Fruit fly (Drosophila melanogaster) whole organism, prepupa: ENCODE data around the gene Alg2.

ENCODE experiments used
- Blimp-1 ChIP-seq: fragments of 200-800 bp; sonication (Bioruptor generic); optimal IDR thresholded peaks from 3 replicates; lab custom pipeline; 2017; ENCODE audit warnings: missing biosample characterization, missing genetic modification characterization, mild to moderate bottlenecking, moderate library complexity, missing genetic modification reagents
- CG10669 ChIP-seq: fragments of 200-800 bp; sonication (Bioruptor generic); optimal IDR thresholded peaks from 3 replicates; lab custom pipeline; 2018; ENCODE audit warnings: missing biosample characterization, mild to moderate bottlenecking, missing genetic modification characterization, moderate library complexity
- CG11294 ChIP-seq: fragments of 200-800 bp; sonication (Bioruptor generic); IDR thresholded peaks from 2 replicates; pipeline ENCODE4 v1.3.6; 2022; ENCODE audit warnings: missing biosample characterization, missing genetic modification characterization
- CG11902 ChIP-seq: fragments of 200-800 bp; sonication (Bioruptor generic); optimal IDR thresholded peaks from 3 replicates; lab custom pipeline; 2016; ENCODE audit warnings: missing biosample characterization, missing genetic modification characterization
- CG15336 ChIP-seq: fragments of 200-800 bp; sonication (Bioruptor generic); IDR thresholded peaks from 2 replicates; pipeline ENCODE4 v1.3.6; 2022; ENCODE audit warnings: missing biosample characterization, missing genetic modification characterization
- CG1621 ChIP-seq: fragments of 200-800 bp; sonication (Bioruptor generic); optimal IDR thresholded peaks from 3 replicates; lab custom pipeline; 2018; ENCODE audit warnings: missing biosample characterization, mild to moderate bottlenecking, missing genetic modification characterization
- CG16779 ChIP-seq: fragments of 200-800 bp; sonication (Bioruptor generic); optimal IDR thresholded peaks from 3 replicates; lab custom pipeline; 2017; ENCODE audit warnings: missing biosample characterization, mild to moderate bottlenecking, missing genetic modification characterization
- CG3032 ChIP-seq: fragments of 200-800 bp; optimal IDR thresholded peaks from 2 replicates; lab custom pipeline; 2019; ENCODE audit warnings: missing biosample characterization, mild to moderate bottlenecking, missing genetic modification characterization, moderate library complexity
- CG31627 ChIP-seq: fragments of 200-800 bp; sonication (Bioruptor generic); optimal IDR thresholded peaks from 3 replicates; lab custom pipeline; 2016; ENCODE audit warnings: missing biosample characterization, missing genetic modification characterization
- CG32006 ChIP-seq: fragments of 200-800 bp; sonication (Bioruptor generic); optimal IDR thresholded peaks from 3 replicates; lab custom pipeline; 2017; ENCODE audit warnings: missing biosample characterization, mild to moderate bottlenecking, missing genetic modification characterization
- CG34406 ChIP-seq: fragments of 200-800 bp; sonication (Bioruptor generic); optimal IDR thresholded peaks from 3 replicates; lab custom pipeline; 2016; ENCODE audit warnings: missing biosample characterization, missing genetic modification characterization
- CG6163 ChIP-seq: fragments of 200-800 bp; sonication (Bioruptor generic); IDR thresholded peaks from 3 replicates; pipeline ENCODE4 v1.3.6; 2022; ENCODE audit warnings: missing biosample characterization, missing genetic modification characterization
- CG6276 ChIP-seq: fragments of 200-800 bp; sonication (Bioruptor generic); optimal IDR thresholded peaks from 2 replicates; lab custom pipeline; 2017; ENCODE audit warnings: missing biosample characterization, mild to moderate bottlenecking, missing genetic modification characterization
- CG6808 ChIP-seq: fragments of 200-800 bp; sonication (Bioruptor generic); optimal IDR thresholded peaks from 3 replicates; lab custom pipeline; 2017; ENCODE audit warnings: missing biosample characterization, missing genetic modification characterization, mild to moderate bottlenecking, moderate library complexity, missing genetic modification reagents
- CG7368 ChIP-seq: fragments of 200-800 bp; sonication (Bioruptor generic); optimal IDR thresholded peaks from 3 replicates; lab custom pipeline; 2016; ENCODE audit warnings: missing biosample characterization, missing genetic modification characterization
- CG8319 ChIP-seq: fragments of 200-800 bp; sonication (Bioruptor generic); optimal IDR thresholded peaks from 3 replicates; lab custom pipeline; 2016; ENCODE audit warnings: missing biosample characterization, missing genetic modification characterization
- CG9139 ChIP-seq: fragments of 200-800 bp; sonication (Bioruptor generic); optimal IDR thresholded peaks from 3 replicates; lab custom pipeline; 2017; ENCODE audit warnings: missing biosample characterization, mild to moderate bottlenecking, missing genetic modification characterization
- Eip75B ChIP-seq: fragments of 200-800 bp; sonication (Bioruptor generic); optimal IDR thresholded peaks from 3 replicates; lab custom pipeline; 2016; ENCODE audit warnings: missing biosample characterization, missing genetic modification characterization
- Ets21C ChIP-seq: fragments of 200-800 bp; sonication (Bioruptor generic); optimal IDR thresholded peaks from 3 replicates; lab custom pipeline; 2016; ENCODE audit warnings: missing biosample characterization, missing genetic modification characterization
- Ets96B ChIP-seq: fragments of 200-800 bp; optimal IDR thresholded peaks from 2 replicates; lab custom pipeline; 2019; ENCODE audit warnings: missing biosample characterization, mild to moderate bottlenecking, missing genetic modification characterization, moderate library complexity
- Gug ChIP-seq: fragments of 200-800 bp; sonication (Bioruptor generic); IDR thresholded peaks from 2 replicates; pipeline ENCODE4 v1.3.6; 2022; ENCODE audit warnings: missing biosample characterization, missing genetic modification characterization
- Hr39 ChIP-seq: fragments of 200-800 bp; sonication (Bioruptor generic); optimal IDR thresholded peaks from 2 replicates; lab custom pipeline; 2016; ENCODE audit warnings: missing biosample characterization, missing genetic modification characterization
- Lpt ChIP-seq: fragments of 200-800 bp; sonication (Bioruptor generic); optimal IDR thresholded peaks from 3 replicates; lab custom pipeline; 2016; ENCODE audit warnings: missing biosample characterization, missing genetic modification characterization
- Met ChIP-seq: fragments of 200-800 bp; sonication (Bioruptor generic); optimal IDR thresholded peaks from 3 replicates; lab custom pipeline; 2016; ENCODE audit warnings: missing biosample characterization, missing genetic modification characterization
- OdsH ChIP-seq: fragments of 200-800 bp; sonication (Bioruptor generic); optimal IDR thresholded peaks from 3 replicates; lab custom pipeline; 2016; ENCODE audit warnings: missing biosample characterization, missing genetic modification characterization
- Smox ChIP-seq: fragments of 200-800 bp; sonication (Bioruptor generic); optimal IDR thresholded peaks from 3 replicates; lab custom pipeline; 2016; ENCODE audit warnings: missing biosample characterization, missing genetic modification characterization
- Sox102F ChIP-seq: fragments of 200-800 bp; sonication (Bioruptor generic); optimal IDR thresholded peaks from 2 replicates; lab custom pipeline; 2016; ENCODE audit warnings: missing biosample characterization, mild to moderate bottlenecking, missing genetic modification characterization
- Sox14 ChIP-seq: fragments of 200-800 bp; sonication (Bioruptor generic); optimal IDR thresholded peaks from 3 replicates; lab custom pipeline; 2016; ENCODE audit warnings: missing biosample characterization, missing genetic modification characterization
- Sox15 ChIP-seq: fragments of 200-800 bp; sonication (Bioruptor generic); optimal IDR thresholded peaks from 3 replicates; lab custom pipeline; 2016; ENCODE audit warnings: missing biosample characterization, missing genetic modification characterization
- cyc ChIP-seq: fragments of 200-800 bp; sonication (Bioruptor generic); optimal IDR thresholded peaks from 3 replicates; lab custom pipeline; 2016; ENCODE audit warnings: missing biosample characterization, missing genetic modification characterization
- dac ChIP-seq: fragments of 200-800 bp; sonication (Bioruptor generic); optimal IDR thresholded peaks from 2 replicates; lab custom pipeline; 2017; ENCODE audit warnings: missing biosample characterization, mild to moderate bottlenecking, missing genetic modification characterization
- dsx ChIP-seq: fragments of 200-800 bp; optimal IDR thresholded peaks from 3 replicates; lab custom pipeline; 2019; ENCODE audit warnings: missing biosample characterization, mild to moderate bottlenecking, missing genetic modification characterization, moderate library complexity; ENCODE audit not compliant: poor library complexity, severe bottlenecking
- eg ChIP-seq: fragments of 200-800 bp; sonication (Bioruptor generic); IDR thresholded peaks from 3 replicates; pipeline ENCODE4 v1.3.6; 2022; ENCODE audit warnings: missing biosample characterization, missing genetic modification characterization
- esn ChIP-seq: fragments of 200-800 bp; sonication (Bioruptor generic); optimal IDR thresholded peaks from 2 replicates; lab custom pipeline; 2016; ENCODE audit warnings: missing biosample characterization, mild to moderate bottlenecking, missing genetic modification characterization, moderate library complexity
- fd59A ChIP-seq: fragments of 200-800 bp; sonication (Bioruptor generic); optimal IDR thresholded peaks from 2 replicates; lab custom pipeline; 2017; ENCODE audit warnings: missing biosample characterization, mild to moderate bottlenecking, missing genetic modification characterization, missing genetic modification reagents
- fd85E ChIP-seq: fragments of 200-800 bp; sonication (Bioruptor generic); optimal IDR thresholded peaks from 3 replicates; lab custom pipeline; 2016; ENCODE audit warnings: missing biosample characterization, missing genetic modification characterization
- fkh ChIP-seq: fragments of 200-800 bp; sonication (Bioruptor generic); optimal IDR thresholded peaks from 3 replicates; lab custom pipeline; 2017; ENCODE audit warnings: missing biosample characterization, mild to moderate bottlenecking, missing genetic modification characterization, moderate library complexity
- lz ChIP-seq: fragments of 200-800 bp; sonication (Bioruptor generic); optimal IDR thresholded peaks from 3 replicates; lab custom pipeline; 2016; ENCODE audit warnings: missing biosample characterization, missing genetic modification characterization
- net ChIP-seq: fragments of 200-800 bp; sonication (Bioruptor generic); optimal IDR thresholded peaks from 3 replicates; lab custom pipeline; 2016; ENCODE audit warnings: missing biosample characterization, missing genetic modification characterization
- pdm3 ChIP-seq: fragments of 200-800 bp; sonication (Bioruptor generic); optimal IDR thresholded peaks from 3 replicates; lab custom pipeline; 2016; ENCODE audit warnings: missing biosample characterization, missing genetic modification characterization
- spab ChIP-seq: fragments of 200-800 bp; sonication (Bioruptor generic); optimal IDR thresholded peaks from 2 replicates; lab custom pipeline; 2017; ENCODE audit warnings: missing biosample characterization, mild to moderate bottlenecking, missing genetic modification characterization, missing genetic modification reagents
- ss ChIP-seq, 2 experiments: fragments of 200-800 bp; sonication (Bioruptor generic); optimal IDR thresholded peaks; 2 replicates in 1 of 2; 3 replicates in 1 of 2; lab custom pipeline; 2017 to 2018; ENCODE audit warnings: mild to moderate bottlenecking in 2 of 2, missing biosample characterization in 2 of 2, missing genetic modification characterization in 2 of 2, moderate library complexity in 1 of 2
- vri ChIP-seq: fragments of 200-800 bp; sonication (Bioruptor generic); optimal IDR thresholded peaks from 3 replicates; lab custom pipeline; 2016; ENCODE audit warnings: missing biosample characterization, mild to moderate bottlenecking, missing genetic modification characterization

Gene Alg2

dm6 chr3L:3169107-3169506 lies 25.5 kb downstream of the Alg2 start, which contains the start of the genes CG32278 and CG32281:
Gene CG32278 (plus strand): TSS chr3L:3169286.
Gene CG32281 (plus strand): TSS chr3L:3169375.
- TF ChIP-seq Ets21C (GFP tag; lab: Kevin White, UChicago) (no peak), fd85E (no peak), CG7368 (GFP tag; lab: Kevin White, UChicago) (no peak), OdsH (GFP tag; lab: Kevin White, UChicago) (no peak), cyc (GFP tag; lab: Kevin White, UChicago) (no peak)

- no peak for TF ChIP-seq Gug (GFP tag; lab: Robert Waterston, UW)
- TF ChIP-seq CG32006 (GFP tag; lab: Kevin White, UChicago): no peak
- TF ChIP-seq CG6276: no peak
- TF ChIP-seq pdm3 (GFP tag; lab: Kevin White, UChicago): no peak
- TF ChIP-seq CG6808 (GFP tag; lab: Kevin White, UChicago): no peak
- no peak for TF ChIP-seq lz (GFP tag; lab: Kevin White, UChicago)
- TF ChIP-seq spab (GFP tag; lab: Kevin White, UChicago): no peak
- TF ChIP-seq Met: no peak
- TF ChIP-seq Sox102F (GFP tag; lab: Kevin White, UChicago): no peak
- TF ChIP-seq Blimp-1 (GFP tag; lab: Kevin White, UChicago): no peak
- no peak for TF ChIP-seq CG10669 (GFP tag; lab: Kevin White, UChicago)
- TF ChIP-seq CG8319 (GFP tag; lab: Kevin White, UChicago): no peak
- TF ChIP-seq net (GFP tag; lab: Kevin White, UChicago): no peak
Measured at dm6 chr3L:3172445-3172844, 28.8 kb downstream of the Alg2 start, which contains the start of gene CG14963. Gene CG14963 (minus strand): TSS chr3L:3172545.

dm6 chr3L:3177872-3178271 lies 34.3 kb downstream of the Alg2 start:
- TF ChIP-seq Sox102F (GFP tag; lab: Kevin White, UChicago) (no peak), fkh (GFP tag; lab: Kevin White, UChicago) (no peak), CG15336 (GFP tag; lab: Robert Waterston, UW) (no peak), cyc (GFP tag; lab: Kevin White, UChicago) (no peak)

dm6 chr3L:3178530-3179096 lies 35.0 kb downstream of the Alg2 start, which contains the start of the genes MnM and Girdin:
Gene MnM (minus strand): TSS chr3L:3178580.
Gene Girdin (plus strand): TSS chr3L:3178930.
- TF ChIP-seq Hr39 (GFP tag; lab: Kevin White, UChicago) (peak; percentile 81), esn (GFP tag; lab: Kevin White, UChicago) (peak; percentile 76), dac (no peak), Blimp-1 (GFP tag; lab: Kevin White, UChicago) (no peak), ss (GFP tag; optimal IDR thresholded peaks at IDR 0.05; lab: Kevin White, UChicago) (no peak), Eip75B (GFP tag; lab: Kevin White, UChicago) (no peak), CG11294 (GFP tag; lab: Robert Waterston, UW) (no peak), Sox15 (GFP tag; lab: Kevin White, UChicago) (peak; percentile 38), CG34406 (GFP tag; lab: Kevin White, UChicago) (peak; percentile 11), net (GFP tag; lab: Kevin White, UChicago) (no peak), Ets96B (tag; lab: Kevin White, UChicago) (no peak), vri (no peak), CG16779 (tag; lab: Kevin White, UChicago) (no peak), Gug (GFP tag; lab: Robert Waterston, UW) (peak; percentile 28; the same call in 1 of the 2 replicates), dsx (GFP tag; lab: Kevin White, UChicago) (no peak), cyc (GFP tag; lab: Kevin White, UChicago) (peak; percentile 57), Sox14 (no peak), eg (GFP tag; lab: Robert Waterston, UW) (no peak), fd59A (peak; percentile 6), CG31627 (peak; percentile 79), CG3032 (peak; percentile 44), CG1621 (tag; lab: Kevin White, UChicago) (no peak), Lpt (GFP tag; lab: Kevin White, UChicago) (peak; percentile 19), CG15336 (GFP tag; lab: Robert Waterston, UW) (no peak), CG6163 (GFP tag; lab: Robert Waterston, UW) (peak; percentile 29; the same call in 1 of the 3 replicates), Smox (GFP tag; lab: Kevin White, UChicago) (peak; percentile 59), CG11902 (GFP tag; lab: Kevin White, UChicago) (no peak), CG9139 (GFP tag; lab: Kevin White, UChicago) (no peak), lz (GFP tag; lab: Kevin White, UChicago) (peak; percentile 84)
